Fruit fly (Drosophila melanogaster) whole organism, embryonic: ENCODE results near the gene Nab2.
A peak's percentile ranks its signal among the peaks of the same experiment; 100 is the strongest.

Source experiments
- Adf1 ChIP-seq: fragments of 200-800 bp; sonication (Bioruptor generic); IDR thresholded peaks from 2 replicates; pipeline ENCODE4 v1.3.6; 2022; ENCODE audit warnings: missing biosample characterization, missing genetic modification characterization
- BEAF-32 ChIP-seq: fragments of 200-800 bp; sonication (Bioruptor generic); optimal IDR thresholded peaks from 3 replicates; lab custom pipeline; 2017; ENCODE audit warnings: missing biosample characterization, missing genetic modification characterization, mild to moderate bottlenecking, moderate library complexity, missing genetic modification reagents
- CG4854 ChIP-seq: fragments of 200-800 bp; sonication (Bioruptor generic); optimal IDR thresholded peaks from 2 replicates; lab custom pipeline; 2016; ENCODE audit warnings: missing biosample characterization, missing genetic modification characterization, inconsistent platforms
- CG6765 ChIP-seq: fragments of 200-800 bp; sonication (Bioruptor generic); optimal IDR thresholded peaks from 3 replicates; lab custom pipeline; 2017; ENCODE audit warnings: missing biosample characterization, mild to moderate bottlenecking, missing genetic modification characterization
- CG8281 ChIP-seq: fragments of 200-800 bp; sonication (Bioruptor generic); optimal IDR thresholded peaks from 2 replicates; lab custom pipeline; 2018; ENCODE audit warnings: missing biosample characterization, mild to moderate bottlenecking, missing genetic modification characterization, moderate library complexity
- CG8944 ChIP-seq: fragments of 200-800 bp; sonication (Bioruptor generic); optimal IDR thresholded peaks from 3 replicates; lab custom pipeline; 2016; ENCODE audit warnings: missing biosample characterization, missing genetic modification characterization
- Hr51 ChIP-seq, 2 experiments: fragments of 200-800 bp; sonication (Bioruptor generic); optimal IDR thresholded peaks; 2 replicates in 1 of 2; 3 replicates in 1 of 2; lab custom pipeline; 2016 to 2018; ENCODE audit warnings: missing biosample characterization in 2 of 2, missing genetic modification characterization in 2 of 2, mild to moderate bottlenecking in 1 of 2, moderate library complexity in 1 of 2
- Oaz ChIP-seq: fragments of 200-800 bp; sonication (Bioruptor generic); IDR thresholded peaks from 2 replicates; pipeline ENCODE4 v1.3.6; 2022; ENCODE audit warnings: missing biosample characterization, missing genetic modification characterization
- Vsx1 ChIP-seq: fragments of 200-800 bp; sonication (Bioruptor generic); optimal IDR thresholded peaks from 2 replicates; lab custom pipeline; 2017; ENCODE audit warnings: missing biosample characterization, mild to moderate bottlenecking, missing genetic modification characterization, missing genetic modification reagents
- psq ChIP-seq: fragments of 200-800 bp; sonication (Bioruptor generic); optimal IDR thresholded peaks from 2 replicates; lab custom pipeline; 2017; ENCODE audit warnings: missing biosample characterization, missing genetic modification characterization
- sisA ChIP-seq: fragments of 200-800 bp; sonication (Bioruptor generic); IDR thresholded peaks from 2 replicates; pipeline ENCODE4 v1.3.6; 2022; ENCODE audit warnings: missing biosample characterization, missing genetic modification characterization
- tll ChIP-seq, 2 experiments: fragments of 200-800 bp in 1 of 2; fragments of >200 bp in 1 of 2; sonication (Bioruptor generic) in 1 of 2; optimal IDR thresholded peaks; 2 replicates each; lab custom pipeline; 2017 to 2019; ENCODE audit warnings: missing biosample characterization in 2 of 2, missing genetic modification characterization in 2 of 2, mild to moderate bottlenecking in 1 of 2, moderate library complexity in 1 of 2

DNA sequence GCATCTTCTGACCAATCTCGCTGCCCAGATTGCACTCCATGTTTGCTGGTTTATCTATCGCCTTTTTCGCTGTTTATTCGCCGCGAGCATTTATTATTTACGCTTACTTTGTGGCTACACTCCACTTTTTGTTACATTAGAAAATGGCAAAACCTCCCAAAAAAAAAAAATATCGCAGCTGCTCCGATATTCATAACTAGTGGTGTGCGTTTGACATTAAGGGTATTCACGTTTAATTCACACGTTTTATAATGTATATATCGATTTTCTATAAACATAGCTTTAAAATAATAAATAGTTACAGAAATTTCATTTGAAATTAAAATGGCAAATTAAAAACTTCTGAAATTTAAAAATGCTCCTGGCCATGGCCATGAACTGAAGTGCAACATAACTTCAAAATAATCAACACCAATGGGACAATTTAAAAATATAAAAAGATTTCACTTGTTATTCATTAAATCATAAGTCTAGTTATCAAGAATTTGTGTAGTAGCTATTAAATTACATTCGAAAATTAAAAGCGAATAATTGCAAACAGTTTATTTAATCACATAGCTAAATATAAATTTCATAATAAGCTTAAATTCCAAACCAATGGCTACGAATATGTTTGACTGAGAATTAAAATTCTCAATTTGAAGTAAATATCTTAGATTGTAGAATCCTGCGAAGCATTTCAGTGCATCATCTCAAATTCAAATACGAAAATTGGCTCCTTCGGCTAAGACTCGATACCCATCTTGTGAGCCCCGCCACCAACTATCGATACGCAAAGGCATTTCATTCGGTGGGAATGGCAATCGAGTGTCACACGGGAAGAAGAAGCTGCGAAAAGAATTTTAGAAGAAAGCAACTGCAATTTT is at the start of gene Nab2, which contains the start of gene BRWD3:
- peak; percentile 76 for TF ChIP-seq BEAF-32 (GFP tag; lab: Kevin White, UChicago)
- TF ChIP-seq psq (GFP tag; lab: Kevin White, UChicago): no peak
- no peak for TF ChIP-seq CG8281
- TF ChIP-seq Adf1 (GFP tag; lab: Robert Waterston, UW): no peak; the same call in 1 of the 2 replicates
- TF ChIP-seq CG6765: no peak
- TF ChIP-seq CG8944 (GFP tag; lab: Kevin White, UChicago): no peak
- no peak for TF ChIP-seq tll (GFP tag; optimal IDR thresholded peaks at IDR 0.05; lab: Kevin White, UChicago)
- TF ChIP-seq Hr51 (GFP tag; optimal IDR thresholded peaks at IDR 0.05; lab: Kevin White, UChicago): no peak
- TF ChIP-seq sisA (GFP tag; lab: Robert Waterston, UW): peak; percentile 11; the same call in 1 of the 2 replicates
- TF ChIP-seq Vsx1 (GFP tag; lab: Kevin White, UChicago): no peak
- peak; percentile 30; the same call in 1 of the 2 replicates for TF ChIP-seq Oaz
- TF ChIP-seq CG4854 (GFP tag; lab: Kevin White, UChicago): no peak
